Worm (Caenorhabditis elegans): ENCODE data around the gene spd-3.

DNA sequence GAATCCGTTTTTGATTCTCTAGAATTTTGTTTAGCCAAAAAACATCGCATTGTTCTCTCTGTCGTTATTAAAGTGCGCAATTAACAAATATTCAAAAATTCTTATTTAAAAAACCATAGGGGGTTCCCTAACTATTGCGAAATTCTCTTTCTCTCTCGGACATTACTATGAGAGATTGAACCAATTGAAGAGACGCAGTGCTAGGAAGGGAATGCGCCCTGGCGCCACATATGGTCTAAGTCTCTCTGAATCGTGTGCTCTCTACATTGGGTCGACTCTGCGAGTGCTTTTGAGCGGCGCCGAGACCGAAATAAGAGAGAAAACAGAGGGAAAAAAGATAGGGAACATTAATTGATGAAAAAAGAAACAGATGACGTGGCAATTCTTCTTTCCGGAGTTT lies 23.4 kb downstream of the spd-3 start:
- TF ChIP-seq unc-39 (tag; optimal IDR thresholded peaks at IDR 0.05) (no peak), pha-4 (tag; optimal IDR thresholded peaks at IDR 0.05) (no peak), unc-120 (tag; optimal IDR thresholded peaks at IDR 0.05; ENCODE audit: poor library complexity, severe bottlenecking) (peak; percentile 80), nhr-2 (tag; optimal IDR thresholded peaks at IDR 0.05) (no peak), ztf-11 (tag; optimal IDR thresholded peaks at IDR 0.05) (no peak), zip-8 (tag; optimal IDR thresholded peaks at IDR 0.05) (no peak), nhr-12 (tag; optimal IDR thresholded peaks at IDR 0.05) (no peak), sem-2 (GFP tag; optimal IDR thresholded peaks at IDR 0.05) (no peak), nhr-28 (tag; optimal IDR thresholded peaks at IDR 0.05) (no peak), mab-5 (tag; optimal IDR thresholded peaks at IDR 0.05) (no peak), unc-62 (GFP tag; optimal IDR thresholded peaks at IDR 0.05) (no peak), elt-3 (tag; optimal IDR thresholded peaks at IDR 0.05) (no peak)
